Fruit fly (Drosophila melanogaster) whole organism, embryonic: ENCODE measurements around the gene CG14194.

ENCODE experiments used
- BEAF-32 ChIP-seq: fragments of 200-800 bp; sonication (Bioruptor generic); optimal IDR thresholded peaks from 3 replicates; lab custom pipeline; 2017; ENCODE audit warnings: missing biosample characterization, missing genetic modification characterization, mild to moderate bottlenecking, moderate library complexity, missing genetic modification reagents
- BtbVII ChIP-seq: fragments of 200-800 bp; sonication (Bioruptor generic); optimal IDR thresholded peaks from 3 replicates; lab custom pipeline; 2017; ENCODE audit warnings: missing biosample characterization, mild to moderate bottlenecking, missing genetic modification characterization
- C15 ChIP-seq: fragments of 200-800 bp; sonication (Bioruptor generic); IDR thresholded peaks from 3 replicates; pipeline ENCODE4 v1.3.6; 2022; ENCODE audit warnings: missing biosample characterization, missing genetic modification characterization
- CG11504 ChIP-seq: fragments of 200-800 bp; sonication (Bioruptor generic); optimal IDR thresholded peaks from 3 replicates; lab custom pipeline; 2019; ENCODE audit warnings: missing biosample characterization, mild to moderate bottlenecking, missing genetic modification characterization, moderate library complexity
- CG11695 ChIP-seq: fragments of 200-800 bp; sonication (Bioruptor generic); IDR thresholded peaks from 3 replicates; pipeline ENCODE4 v1.3.6; 2022; ENCODE audit warnings: missing biosample characterization, missing genetic modification characterization
- CG12071 ChIP-seq: fragments of 200-800 bp; sonication (Bioruptor generic); optimal IDR thresholded peaks from 3 replicates; lab custom pipeline; 2018; ENCODE audit warnings: missing biosample characterization, mild to moderate bottlenecking, missing genetic modification characterization
- CG12236 ChIP-seq: fragments of 200-800 bp; sonication (Bioruptor generic); optimal IDR thresholded peaks from 2 replicates; lab custom pipeline; 2016; ENCODE audit warnings: missing biosample characterization, missing genetic modification characterization
- CG1529 ChIP-seq: fragments of 200-800 bp; sonication (Bioruptor generic); optimal IDR thresholded peaks from 3 replicates; lab custom pipeline; 2018; ENCODE audit warnings: missing biosample characterization, missing genetic modification characterization
- CG15514 ChIP-seq: fragments of 200-800 bp; sonication (Bioruptor generic); optimal IDR thresholded peaks from 3 replicates; lab custom pipeline; 2017; ENCODE audit warnings: missing biosample characterization, missing genetic modification characterization, mild to moderate bottlenecking, moderate library complexity, missing genetic modification reagents
- CG2202 ChIP-seq: fragments of 200-800 bp; sonication (Bioruptor generic); optimal IDR thresholded peaks from 2 replicates; lab custom pipeline; 2018; ENCODE audit warnings: missing biosample characterization, mild to moderate bottlenecking, missing genetic modification characterization
- CG2678 ChIP-seq: fragments of 200-800 bp; sonication (Bioruptor generic); optimal IDR thresholded peaks from 3 replicates; lab custom pipeline; 2019; ENCODE audit warnings: missing biosample characterization, mild to moderate bottlenecking, missing genetic modification characterization, moderate library complexity
- CG34422 ChIP-seq: fragments of 200-800 bp; sonication (Bioruptor generic); IDR thresholded peaks from 3 replicates; pipeline ENCODE4 v1.3.6; 2022; ENCODE audit warnings: missing biosample characterization, missing genetic modification characterization
- CG7786 ChIP-seq: fragments of 200-800 bp; sonication (Bioruptor generic); optimal IDR thresholded peaks from 2 replicates; lab custom pipeline; 2016; ENCODE audit warnings: missing biosample characterization, missing genetic modification characterization
- CG9876 ChIP-seq: fragments of 200-800 bp; sonication (Bioruptor generic); optimal IDR thresholded peaks from 2 replicates; lab custom pipeline; 2016; ENCODE audit warnings: missing biosample characterization, missing genetic modification characterization
- CHES-1-like ChIP-seq: fragments of 200-800 bp; sonication (Bioruptor generic); optimal IDR thresholded peaks from 2 replicates; lab custom pipeline; 2016; ENCODE audit warnings: missing biosample characterization, missing genetic modification characterization
- D ChIP-seq, 2 experiments: fragments of 200-800 bp in 1 of 2; fragments of >200 bp in 1 of 2; sonication (Bioruptor generic) in 1 of 2; optimal IDR thresholded peaks; 2 replicates in 1 of 2; 3 replicates in 1 of 2; lab custom pipeline; 2017; ENCODE audit warnings: mild to moderate bottlenecking in 1 of 2, missing biosample characterization in 1 of 2, missing genetic modification characterization in 1 of 2, missing genetic modification reagents in 1 of 2
- E2f2 ChIP-seq: fragments of 200-800 bp; sonication (Bioruptor generic); IDR thresholded peaks from 2 replicates; pipeline ENCODE4 v1.3.6; 2022; ENCODE audit warnings: missing biosample characterization, missing genetic modification characterization
- Jarid2 ChIP-seq: fragments of 200-800 bp; sonication (Bioruptor generic); optimal IDR thresholded peaks from 3 replicates; lab custom pipeline; 2017; ENCODE audit warnings: mild to moderate bottlenecking, missing biosample characterization, missing genetic modification reagents, missing genetic modification characterization
- MBD-R2 ChIP-seq: fragments of 200-800 bp; sonication (Bioruptor generic); IDR thresholded peaks from 2 replicates; pipeline ENCODE4 v1.3.6; 2022; ENCODE audit warnings: missing biosample characterization, missing genetic modification characterization
- NfI ChIP-seq: fragments of 200-800 bp; sonication (Bioruptor generic); optimal IDR thresholded peaks from 3 replicates; lab custom pipeline; 2018; ENCODE audit warnings: missing biosample characterization, mild to moderate bottlenecking, missing genetic modification characterization, moderate library complexity
- Sin3A ChIP-seq: fragments of >200 bp; optimal IDR thresholded peaks from 2 replicates; lab custom pipeline; 2018
- TFAM ChIP-seq: fragments of 200-800 bp; sonication (Bioruptor generic); optimal IDR thresholded peaks from 2 replicates; lab custom pipeline; 2017; ENCODE audit warnings: missing biosample characterization, missing genetic modification characterization, inconsistent platforms
- abd-A ChIP-seq: fragments of 200-800 bp; sonication (Bioruptor generic); optimal IDR thresholded peaks from 3 replicates; lab custom pipeline; 2019; ENCODE audit warnings: missing biosample characterization, mild to moderate bottlenecking, missing genetic modification characterization, moderate library complexity
- caup ChIP-seq: fragments of 200-800 bp; sonication (Bioruptor generic); optimal IDR thresholded peaks from 3 replicates; lab custom pipeline; 2017; ENCODE audit warnings: missing biosample characterization, mild to moderate bottlenecking, missing genetic modification characterization, moderate library complexity; ENCODE audit not compliant: severe bottlenecking
- dan ChIP-seq: fragments of 200-800 bp; sonication (Bioruptor generic); IDR thresholded peaks from 2 replicates; pipeline ENCODE4 v1.3.6; 2022; ENCODE audit warnings: missing biosample characterization, missing genetic modification characterization
- gfzf ChIP-seq: fragments of 200-800 bp; sonication (Bioruptor generic); optimal IDR thresholded peaks from 2 replicates; lab custom pipeline; 2016; ENCODE audit warnings: missing biosample characterization, mild to moderate bottlenecking, missing genetic modification characterization, moderate library complexity
- gsb-n ChIP-seq: fragments of 200-800 bp; sonication (Bioruptor generic); optimal IDR thresholded peaks from 3 replicates; lab custom pipeline; 2018; ENCODE audit warnings: missing biosample characterization, mild to moderate bottlenecking, missing genetic modification characterization
- sc ChIP-seq, 3 experiments: fragments of >200 bp in 2 of 3; fragments of 200-800 bp in 1 of 3; sonication (Bioruptor generic) in 1 of 3; optimal IDR thresholded peaks; 2 replicates in 2 of 3; 3 replicates in 1 of 3; lab custom pipeline; 2017; ENCODE audit warnings: mild to moderate bottlenecking in 1 of 3, missing biosample characterization in 1 of 3, missing genetic modification characterization in 1 of 3, missing genetic modification reagents in 1 of 3
- ssp ChIP-seq: fragments of 200-800 bp; sonication (Bioruptor generic); IDR thresholded peaks from 2 replicates; pipeline ENCODE4 v1.3.6; 2022; ENCODE audit warnings: missing biosample characterization, missing genetic modification characterization

Gene CG14194

dm6 chrX:19243379-19243834, 50.1 kb downstream of the CG14194 start, which contains the start of gene CG7889 (continued):
- TF ChIP-seq E2f2 (GFP tag; lab: Robert Waterston, UW) (no peak; the same call in 1 of the 2 replicates), CG11695 (GFP tag; lab: Robert Waterston, UW) (0 out of 3 replicates have a peak, but pooled peaks have one; percentile 29), MBD-R2 (GFP tag; lab: Robert Waterston, UW) (peak; percentile 73), CG2678 (tag; lab: Kevin White, UChicago) (peak; percentile 61), CG34422 (GFP tag; lab: Robert Waterston, UW) (peak; percentile 31; the same call in 1 of the 3 replicates), caup (no peak), abd-A (no peak), CHES-1-like (no peak), gsb-n (tag; lab: Kevin White, UChicago) (no peak), CG12071 (GFP tag; lab: Kevin White, UChicago) (no peak), C15 (no peak), CG1529 (GFP tag; lab: Kevin White, UChicago) (no peak), CG12236 (GFP tag; lab: Kevin White, UChicago) (no peak), CG7786 (GFP tag; lab: Kevin White, UChicago) (no peak), sc (optimal IDR thresholded peaks at IDR 0.05; lab: Kevin White, UChicago) (no peak), sc (GFP tag; optimal IDR thresholded peaks at IDR 0.05; lab: Kevin White, UChicago) (no peak), CG9876 (GFP tag; lab: Kevin White, UChicago) (no peak), CG11504 (peak; percentile 50), NfI (GFP tag; lab: Kevin White, UChicago) (no peak), CG2202 (tag; lab: Kevin White, UChicago) (no peak), Jarid2 (GFP tag; lab: Kevin White, UChicago) (no peak), ssp (no peak), Sin3A (lab: Kevin White, UChicago) (no peak), CG15514 (peak; percentile 15), gfzf (GFP tag; lab: Kevin White, UChicago) (peak; percentile 64), BEAF-32 (no peak), BtbVII (peak; percentile 30), dan (GFP tag; lab: Robert Waterston, UW) (no peak), TFAM (GFP tag; lab: Kevin White, UChicago) (no peak), D (optimal IDR thresholded peaks at IDR 0.05; lab: Kevin White, UChicago) (no peak), D (GFP tag; optimal IDR thresholded peaks at IDR 0.05; lab: Kevin White, UChicago) (no peak)
